Worm (Caenorhabditis elegans) whole organism, L4 larva: ENCODE data around the gene F31E3.2.

Source experiments
- D1046.2 ChIP-seq: fragments of 200-800 bp; sonication (Bioruptor generic); IDR thresholded peaks from 2 replicates; pipeline ENCODE4 v1.3.6; 2022; ENCODE audit warnings: missing genetic modification characterization, missing compliant biosample characterization
- F10B5.3 ChIP-seq: sonication (generic microtip); optimal IDR thresholded peaks from 2 replicates; lab custom pipeline; 2016; ENCODE audit warnings: mild to moderate bottlenecking, missing genetic modification characterization, missing compliant biosample characterization
- F26F4.8 ChIP-seq: fragments of 200-800 bp; sonication (Bioruptor generic); conservative IDR thresholded peaks from 2 replicates; pipeline ENCODE4 v1.3.6; 2022; ENCODE audit warnings: missing genetic modification characterization, missing compliant biosample characterization
- F37D6.2 ChIP-seq: sonication (generic microtip); optimal IDR thresholded peaks from 2 replicates; lab custom pipeline; 2016; ENCODE audit warnings: mild to moderate bottlenecking, missing genetic modification characterization, missing compliant biosample characterization
- T20F7.1 ChIP-seq: fragments of 200-800 bp; sonication (Bioruptor generic); optimal IDR thresholded peaks from 2 replicates; lab custom pipeline; 2018; ENCODE audit warnings: mild to moderate bottlenecking, missing genetic modification characterization, missing compliant biosample characterization
- Y105C5A.15 ChIP-seq: fragments of 200-800 bp; sonication (Bioruptor generic); IDR thresholded peaks from 2 replicates; pipeline ENCODE4 v1.3.6; 2022; ENCODE audit warnings: missing genetic modification characterization, missing compliant biosample characterization
- ZK546.5 ChIP-seq, 2 experiments: sonication (generic microtip); optimal IDR thresholded peaks; 2 replicates each; lab custom pipeline; 2017; ENCODE audit warnings: missing biosample characterization in 2 of 2, missing genetic modification characterization in 2 of 2
- aha-1 ChIP-seq: fragments of 150-350 bp; peaks from one replicate; lab custom pipeline; 2014; ENCODE audit warnings: missing biosample characterization, missing genetic modification characterization
- ama-1 ChIP-seq: fragments of 150-350 bp; optimal IDR thresholded peaks from 2 replicates; lab custom pipeline; 2014; ENCODE audit warnings: inconsistent platforms, mixed read lengths
- ceh-82 ChIP-seq: sonication (generic microtip); optimal IDR thresholded peaks from 2 replicates; lab custom pipeline; 2017; ENCODE audit warnings: missing biosample characterization, missing genetic modification characterization
- daf-12 ChIP-seq: fragments of 150-350 bp; optimal IDR thresholded peaks from 2 replicates; lab custom pipeline; 2014; ENCODE audit warnings: missing biosample characterization, missing genetic modification reagents, missing genetic modification characterization
- daf-16 ChIP-seq, 3 experiments: sonication (generic microtip); optimal IDR thresholded peaks; 2 replicates each; lab custom pipeline; 2016 to 2017; ENCODE audit warnings: missing genetic modification characterization in 3 of 3, missing genetic modification reagents in 3 of 3, mild to moderate bottlenecking in 2 of 3, missing compliant biosample characterization in 2 of 3, missing biosample characterization in 1 of 3, moderate library complexity in 1 of 3
- dpl-1 ChIP-seq: fragments of 150-350 bp; optimal IDR thresholded peaks from 2 replicates; lab custom pipeline; 2014; ENCODE audit warnings: missing biosample characterization, missing genetic modification reagents, missing genetic modification characterization
- hif-1 ChIP-seq, 2 experiments: sonication (generic microtip); optimal IDR thresholded peaks; 2 replicates each; lab custom pipeline; 2016 to 2017; ENCODE audit warnings: missing compliant biosample characterization in 2 of 2, missing genetic modification characterization in 2 of 2, missing genetic modification reagents in 2 of 2, missing genotype in 2 of 2, mild to moderate bottlenecking in 1 of 2
- hlh-11 ChIP-seq: fragments of 200-800 bp; sonication (Bioruptor generic); optimal IDR thresholded peaks from 2 replicates; lab custom pipeline; 2018; ENCODE audit warnings: mild to moderate bottlenecking, missing genetic modification characterization, missing compliant biosample characterization
- lin-1 ChIP-seq: fragments of 200-800 bp; sonication (Bioruptor generic); IDR thresholded peaks from 2 replicates; pipeline ENCODE4 v1.3.6; 2022; ENCODE audit warnings: missing genetic modification reagents, missing genetic modification characterization, missing compliant biosample characterization
- lin-15B ChIP-seq: fragments of 150-350 bp; sonication (generic microtip); optimal IDR thresholded peaks from 3 replicates; lab custom pipeline; 2014; ENCODE audit warnings: missing biosample characterization, missing genetic modification characterization
- lir-3 ChIP-seq: sonication (generic microtip); optimal IDR thresholded peaks from 2 replicates; lab custom pipeline; 2016; ENCODE audit warnings: mild to moderate bottlenecking, missing genetic modification characterization, missing compliant biosample characterization
- lsy-2 ChIP-seq, 2 experiments: fragments of 150-350 bp in 1 of 2; sonication (generic microtip) in 1 of 2; optimal IDR thresholded peaks; 2 replicates each; lab custom pipeline; 2014 to 2017; ENCODE audit warnings: missing biosample characterization in 2 of 2, missing genetic modification characterization in 2 of 2
- madf-5 ChIP-seq, 2 experiments: fragments of 200-800 bp; sonication (Bioruptor generic); IDR thresholded peaks; 2 replicates each; pipeline ENCODE4 v1.3.6; 2022; ENCODE audit warnings: missing compliant biosample characterization in 2 of 2, missing genetic modification characterization in 2 of 2
- mdt-29 ChIP-seq: fragments of 200-800 bp; sonication (Bioruptor generic); IDR thresholded peaks from 2 replicates; pipeline ENCODE4 v1.3.6; 2022; ENCODE audit warnings: missing genetic modification reagents, missing genetic modification characterization, missing compliant biosample characterization
- mep-1 ChIP-seq: fragments of 150-350 bp; sonication (generic microtip); optimal IDR thresholded peaks from 3 replicates; lab custom pipeline; 2014; ENCODE audit warnings: missing biosample characterization, missing genetic modification characterization
- mes-2 ChIP-seq: sonication (generic microtip); optimal IDR thresholded peaks from 2 replicates; lab custom pipeline; 2016; ENCODE audit warnings: missing genotype, mild to moderate bottlenecking, missing genetic modification characterization, missing compliant biosample characterization; ENCODE audit not compliant: poor library complexity, severe bottlenecking
- mxl-2 ChIP-seq: fragments of 200-800 bp; sonication (Bioruptor generic); conservative IDR thresholded peaks from 2 replicates; pipeline ENCODE4 v1.3.6; 2022; ENCODE audit warnings: missing genetic modification reagents, missing genetic modification characterization, missing compliant biosample characterization
- mxl-3 ChIP-seq: fragments of 200-800 bp; sonication (Bioruptor generic); optimal IDR thresholded peaks from 2 replicates; lab custom pipeline; 2018; ENCODE audit warnings: mild to moderate bottlenecking, missing genetic modification characterization, missing compliant biosample characterization
- nhr-111 ChIP-seq: fragments of 200-800 bp; sonication (Bioruptor generic); optimal IDR thresholded peaks from 2 replicates; lab custom pipeline; 2018; ENCODE audit warnings: mild to moderate bottlenecking, missing genetic modification characterization, missing compliant biosample characterization
- nhr-237 ChIP-seq: sonication (generic microtip); optimal IDR thresholded peaks from 2 replicates; lab custom pipeline; 2017; ENCODE audit warnings: missing biosample characterization, missing genetic modification characterization
- nhr-28 ChIP-seq: fragments of 150-350 bp; optimal IDR thresholded peaks from 2 replicates; lab custom pipeline; 2014; ENCODE audit warnings: missing biosample characterization, missing genetic modification characterization
- nhr-42 ChIP-seq: fragments of 200-800 bp; sonication (Bioruptor generic); IDR thresholded peaks from 2 replicates; pipeline ENCODE4 v1.3.6; 2022; ENCODE audit warnings: missing genetic modification characterization, missing compliant biosample characterization
- nhr-48 ChIP-seq: sonication (generic microtip); optimal IDR thresholded peaks from 2 replicates; lab custom pipeline; 2016; ENCODE audit warnings: mild to moderate bottlenecking, missing genetic modification characterization, missing compliant biosample characterization
- nhr-77 ChIP-seq: fragments of 150-350 bp; optimal IDR thresholded peaks from 2 replicates; lab custom pipeline; 2014; ENCODE audit warnings: missing biosample characterization, missing genetic modification characterization
- sdz-12 ChIP-seq: fragments of 200-800 bp; sonication (Bioruptor generic); optimal IDR thresholded peaks from 2 replicates; lab custom pipeline; 2018; ENCODE audit warnings: mild to moderate bottlenecking, missing genetic modification characterization, missing compliant biosample characterization
- set-16 ChIP-seq: fragments of 200-800 bp; sonication (Bioruptor generic); IDR thresholded peaks from 2 replicates; pipeline ENCODE4 v1.3.6; 2022; ENCODE audit warnings: missing genetic modification reagents, missing genetic modification characterization, missing compliant biosample characterization
- spr-1 ChIP-seq: sonication (generic microtip); optimal IDR thresholded peaks from 2 replicates; lab custom pipeline; 2016; ENCODE audit warnings: mild to moderate bottlenecking, missing genetic modification characterization, missing compliant biosample characterization
- spr-3 ChIP-seq: fragments of 200-800 bp; sonication (Bioruptor generic); optimal IDR thresholded peaks from 2 replicates; lab custom pipeline; 2018; ENCODE audit warnings: mild to moderate bottlenecking, missing genetic modification characterization, missing compliant biosample characterization
- unc-39 ChIP-seq: sonication (generic microtip); optimal IDR thresholded peaks from 2 replicates; lab custom pipeline; 2017; ENCODE audit warnings: missing biosample characterization, missing genetic modification characterization
- unc-62 ChIP-seq, 3 experiments: fragments of 150-350 bp in 1 of 3; sonication (generic microtip); optimal IDR thresholded peaks in 2 of 3; peaks in 1 of 3; 1 replicate in 1 of 3; 2 replicates in 2 of 3; lab custom pipeline; 2014 to 2017; ENCODE audit warnings: missing biosample characterization in 3 of 3, missing genetic modification characterization in 3 of 3, missing genetic modification reagents in 3 of 3, missing genotype in 1 of 3
- zfp-2 ChIP-seq: sonication (generic microtip); optimal IDR thresholded peaks from 2 replicates; lab custom pipeline; 2016; ENCODE audit warnings: mild to moderate bottlenecking, missing genetic modification characterization, missing compliant biosample characterization
- zfp-3 ChIP-seq: fragments of 200-800 bp; sonication (Bioruptor generic); conservative IDR thresholded peaks from 2 replicates; pipeline ENCODE4 v1.3.6; 2022; ENCODE audit warnings: missing genetic modification reagents, missing genetic modification characterization, missing compliant biosample characterization
- zip-2 ChIP-seq: fragments of 150-350 bp; optimal IDR thresholded peaks from 2 replicates; lab custom pipeline; 2014; ENCODE audit warnings: missing biosample characterization, missing genetic modification characterization

The F31E3.2 gene

ce11 chrIII:6992496-6992895, 18.7 kb downstream of the F31E3.2 start (continued):
- TF ChIP-seq lin-15B (no peak), daf-16 (GFP tag; optimal IDR thresholded peaks at IDR 0.05; lab: Kevin White, UChicago) (peak in 1 of 2 experiments; percentile 12), daf-16 (tag; optimal IDR thresholded peaks at IDR 0.05; lab: Kevin White, UChicago) (peak; percentile 45), Y105C5A.15 (GFP tag; lab: Robert Waterston, UW) (no peak), lir-3 (tag; lab: Kevin White, UChicago) (no peak), nhr-77 (tag; lab: Kevin White, UChicago) (no peak)

ce11 chrIII:6993179-6993578, 19.4 kb downstream of the F31E3.2 start:
- no peak for TF ChIP-seq mes-2
- peak; percentile 20 for TF ChIP-seq mxl-3 (GFP tag; lab: Kevin White, UChicago)
- TF ChIP-seq ama-1 (lab: Kevin White, UChicago), result no peak
- no peak for TF ChIP-seq nhr-42 (GFP tag; lab: Robert Waterston, UW)
- peak; percentile 69 for TF ChIP-seq nhr-28 (tag; lab: Kevin White, UChicago)
- TF ChIP-seq set-16 (GFP tag; lab: Robert Waterston, UW), result no peak
- no peak for TF ChIP-seq lin-15B
- no peak for TF ChIP-seq dpl-1 (GFP tag; lab: Kevin White, UChicago)
- TF ChIP-seq nhr-48 (tag; lab: Kevin White, UChicago), result no peak
- no peak for TF ChIP-seq F10B5.3
- TF ChIP-seq F37D6.2 (tag; lab: Kevin White, UChicago), result no peak
- TF ChIP-seq spr-1 (tag; lab: Kevin White, UChicago), result no peak
- TF ChIP-seq D1046.2 (GFP tag; lab: Robert Waterston, UW), result no peak
- no peak for TF ChIP-seq daf-12 (tag; lab: Kevin White, UChicago)
- TF ChIP-seq hif-1 (tag; optimal IDR thresholded peaks at IDR 0.05; lab: Kevin White, UChicago), result no peak
- no peak for TF ChIP-seq nhr-111
- TF ChIP-seq ZK546.5 (tag; optimal IDR thresholded peaks at IDR 0.05; lab: Kevin White, UChicago), result no peak
- TF ChIP-seq daf-16 (GFP tag; optimal IDR thresholded peaks at IDR 0.05; lab: Kevin White, UChicago), result no peak
- TF ChIP-seq daf-16 (tag; optimal IDR thresholded peaks at IDR 0.05; lab: Kevin White, UChicago), result peak; percentile 5
- TF ChIP-seq lin-1 (GFP tag; lab: Robert Waterston, UW), result no peak
- no peak for TF ChIP-seq zip-2 (tag; lab: Kevin White, UChicago)
- no peak for TF ChIP-seq T20F7.1
- no peak for TF ChIP-seq mdt-29 (GFP tag; lab: Robert Waterston, UW)
- peak; percentile 7 for TF ChIP-seq hlh-11 (tag; lab: Kevin White, UChicago)
- TF ChIP-seq lsy-2 (tag; optimal IDR thresholded peaks at IDR 0.05; lab: Kevin White, UChicago), result no peak
- TF ChIP-seq madf-5 (GFP tag; IDR thresholded peaks at IDR 0.05; lab: Robert Waterston, UW), result no peak
- TF ChIP-seq, all 104 proteins: peak for 4

DNA sequence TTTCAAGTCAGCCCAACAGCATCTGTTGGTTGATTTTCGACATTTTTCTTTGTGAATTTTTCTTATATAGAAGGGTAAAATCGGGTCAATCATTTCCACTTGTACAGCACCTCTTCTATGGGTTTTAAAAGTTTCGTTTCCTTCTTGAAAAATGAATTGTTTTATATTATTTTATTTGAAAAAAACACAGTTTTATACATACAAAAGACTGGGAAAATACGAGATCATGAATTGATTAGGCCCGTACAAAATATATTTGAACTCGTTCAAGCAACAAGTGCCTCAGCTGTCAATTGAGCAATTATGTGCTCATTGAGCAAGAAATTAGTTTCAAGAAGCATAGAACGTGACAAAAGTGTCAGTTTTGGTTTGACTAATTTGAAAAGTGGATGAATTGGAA, 28.4 kb downstream of the F31E3.2 start:
- TF ChIP-seq ZK546.5 (tag; optimal IDR thresholded peaks at IDR 0.05; lab: Kevin White, UChicago) (no peak), zfp-2 (tag; lab: Kevin White, UChicago) (no peak), nhr-111 (no peak), sdz-12 (GFP tag; lab: Kevin White, UChicago) (no peak), F26F4.8 (GFP tag; lab: Robert Waterston, UW) (no peak), nhr-237 (no peak), ama-1 (lab: Kevin White, UChicago) (no peak), zfp-3 (GFP tag; lab: Robert Waterston, UW) (no peak), spr-3 (GFP tag; lab: Kevin White, UChicago) (no peak), mxl-2 (GFP tag; lab: Robert Waterston, UW) (no peak), unc-62 (GFP tag; optimal IDR thresholded peaks at IDR 0.05 in 1 of 2; lab: Kevin White, UChicago) (peak in 1 of 2 experiments; percentile 98), unc-62 (tag; optimal IDR thresholded peaks at IDR 0.05; lab: Kevin White, UChicago) (no peak), ceh-82 (no peak), mes-2 (no peak), unc-39 (tag; lab: Kevin White, UChicago) (no peak), mep-1 (tag; lab: Kevin White, UChicago) (no peak), aha-1 (tag; lab: Kevin White, UChicago) (peak; percentile 40)
